Fruit fly (Drosophila melanogaster): ENCODE results near the gene CG7330.

The CG7330 gene

DNA sequence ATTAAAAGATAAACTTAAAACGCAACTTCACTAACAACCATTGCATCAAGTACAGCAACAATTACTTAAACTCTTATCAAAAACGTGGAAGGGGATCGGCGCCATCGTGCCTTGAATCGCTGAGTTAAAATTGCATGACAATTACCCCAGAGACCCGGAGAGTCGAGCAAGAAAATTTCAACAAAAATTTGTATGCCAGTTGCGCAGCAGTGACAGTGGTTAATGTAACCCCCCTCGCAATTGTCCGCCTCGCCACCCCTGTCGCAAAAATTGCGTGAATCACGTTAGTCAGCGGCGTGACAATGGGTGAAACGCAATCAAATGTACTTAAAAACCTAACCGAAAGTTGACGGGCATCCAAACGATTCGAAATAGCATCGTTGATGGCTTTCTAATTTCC lies 49.0 kb upstream of the CG7330 start (continued):
- TF ChIP-seq eg (GFP tag; IDR thresholded peaks at IDR 0.05), result peak; percentile 43; the same call in 1 of the 3 replicates
- no peak for TF ChIP-seq CG11902 (GFP tag; optimal IDR thresholded peaks at IDR 0.05)
- TF ChIP-seq Ets21C (GFP tag; optimal IDR thresholded peaks at IDR 0.05), result no peak
- TF ChIP-seq CG10631 (GFP tag; optimal IDR thresholded peaks at IDR 0.05), result no peak
- TF ChIP-seq achi (GFP tag; optimal IDR thresholded peaks at IDR 0.05), result peak; percentile 26
- peak; percentile 16 for TF ChIP-seq Sox14 (GFP tag; optimal IDR thresholded peaks at IDR 0.05)
- no peak for TF ChIP-seq CG8632 (GFP tag; optimal IDR thresholded peaks at IDR 0.05)
- TF ChIP-seq cyc (GFP tag; optimal IDR thresholded peaks at IDR 0.05), result peak; percentile 31
- TF ChIP-seq CG10669 (GFP tag; optimal IDR thresholded peaks at IDR 0.05), result no peak
- no peak for TF ChIP-seq CG16779 (tag; optimal IDR thresholded peaks at IDR 0.05)
- no peak for TF ChIP-seq dac (GFP tag; optimal IDR thresholded peaks at IDR 0.05)
- TF ChIP-seq Lpt (GFP tag; optimal IDR thresholded peaks at IDR 0.05), result no peak

DNA sequence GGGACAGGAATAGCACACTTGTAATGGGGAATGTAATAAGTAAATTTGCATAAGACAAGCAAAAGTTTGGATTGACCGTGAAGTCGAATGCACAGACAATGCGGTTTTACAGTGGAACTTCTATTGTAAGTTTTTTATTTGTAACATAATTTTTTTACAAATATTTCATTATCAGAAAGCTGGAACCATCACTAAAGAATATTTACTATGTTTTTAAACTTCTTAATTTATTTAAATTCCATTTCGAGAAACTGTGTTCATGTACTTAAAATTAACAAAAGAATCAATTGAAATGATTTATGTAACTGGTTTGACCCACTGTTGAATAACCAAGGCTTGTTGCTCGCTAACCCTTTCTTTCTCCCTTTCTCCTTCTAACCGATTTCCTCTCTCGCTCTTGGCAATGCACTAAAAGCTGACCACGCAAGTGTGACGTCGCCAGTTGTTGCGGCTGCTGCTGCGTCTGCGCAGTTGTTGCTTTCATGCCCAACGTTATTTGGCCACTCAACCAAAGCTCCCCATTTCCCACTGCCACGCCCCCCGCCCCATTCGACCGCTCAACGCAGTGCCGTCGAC lies 47.2 kb upstream of the CG7330 start:
- TF ChIP-seq fd85E (GFP tag; optimal IDR thresholded peaks at IDR 0.05), result no peak
- TF ChIP-seq CG8319 (GFP tag; optimal IDR thresholded peaks at IDR 0.05), result no peak
- TF ChIP-seq CG6808 (GFP tag; optimal IDR thresholded peaks at IDR 0.05), result no peak
- peak; percentile 37 for TF ChIP-seq cyc (GFP tag; optimal IDR thresholded peaks at IDR 0.05)
- no peak for TF ChIP-seq CG6792 (GFP tag; optimal IDR thresholded peaks at IDR 0.05)
- peak; percentile 3 for TF ChIP-seq CG3032 (tag; optimal IDR thresholded peaks at IDR 0.05)
- peak; percentile 59 for TF ChIP-seq Met (GFP tag; optimal IDR thresholded peaks at IDR 0.05)
- peak; percentile 23 for TF ChIP-seq Hr39 (GFP tag; optimal IDR thresholded peaks at IDR 0.05)
- TF ChIP-seq CG32006 (GFP tag; optimal IDR thresholded peaks at IDR 0.05), result peak; percentile 11
- TF ChIP-seq CG16779 (tag; optimal IDR thresholded peaks at IDR 0.05), result no peak
- peak; percentile 14 for TF ChIP-seq CG6854 (GFP tag; optimal IDR thresholded peaks at IDR 0.05)
- TF ChIP-seq CG1621 (tag; optimal IDR thresholded peaks at IDR 0.05), result no peak
- peak; percentile 26 for TF ChIP-seq pdm3 (GFP tag; optimal IDR thresholded peaks at IDR 0.05)
- peak; percentile 46; the same call in 1 of the 3 replicates for TF ChIP-seq CG8119 (GFP tag; IDR thresholded peaks at IDR 0.05)
- TF ChIP-seq CG7368 (GFP tag; optimal IDR thresholded peaks at IDR 0.05), result no peak
- TF ChIP-seq CG6276 (GFP tag; optimal IDR thresholded peaks at IDR 0.05), result peak; percentile 20
- peak; percentile 20 for TF ChIP-seq CG31627 (GFP tag; optimal IDR thresholded peaks at IDR 0.05)
- TF ChIP-seq Lpt (GFP tag; optimal IDR thresholded peaks at IDR 0.05), result no peak
- TF ChIP-seq dsx (GFP tag; optimal IDR thresholded peaks at IDR 0.05; ENCODE audit: poor library complexity, severe bottlenecking), result no peak
- TF ChIP-seq lz (GFP tag; optimal IDR thresholded peaks at IDR 0.05), result peak; percentile 50
- TF ChIP-seq CG10669 (GFP tag; optimal IDR thresholded peaks at IDR 0.05), result no peak
- TF ChIP-seq CG10631 (GFP tag; optimal IDR thresholded peaks at IDR 0.05), result peak; percentile 7
- TF ChIP-seq achi (GFP tag; optimal IDR thresholded peaks at IDR 0.05), result peak; percentile 30
- TF ChIP-seq OdsH (GFP tag; optimal IDR thresholded peaks at IDR 0.05), result peak; percentile 9
- TF ChIP-seq CG34406 (GFP tag; optimal IDR thresholded peaks at IDR 0.05), result peak; percentile 8
- peak; percentile 6 for TF ChIP-seq Ets96B (tag; optimal IDR thresholded peaks at IDR 0.05)
- TF ChIP-seq Hr4 (GFP tag; optimal IDR thresholded peaks at IDR 0.05), result peak; percentile 20
- no peak for TF ChIP-seq CG11294 (GFP tag; IDR thresholded peaks at IDR 0.05)
- no peak for TF ChIP-seq Eip93F (GFP tag; optimal IDR thresholded peaks at IDR 0.05)
- TF ChIP-seq topi (GFP tag; optimal IDR thresholded peaks at IDR 0.05), result peak; percentile 26
- peak; percentile 50 for TF ChIP-seq esn (GFP tag; optimal IDR thresholded peaks at IDR 0.05)
- no peak for TF ChIP-seq eg (GFP tag; IDR thresholded peaks at IDR 0.05)
- TF ChIP-seq ss (GFP tag; optimal IDR thresholded peaks at IDR 0.05), result no peak
- no peak for TF ChIP-seq Hr38 (GFP tag; optimal IDR thresholded peaks at IDR 0.05)
- TF ChIP-seq CG11902 (GFP tag; optimal IDR thresholded peaks at IDR 0.05), result no peak
- TF ChIP-seq dac (GFP tag; optimal IDR thresholded peaks at IDR 0.05), result no peak
- TF ChIP-seq CG8632 (GFP tag; optimal IDR thresholded peaks at IDR 0.05), result no peak
- TF ChIP-seq fd59A (GFP tag; optimal IDR thresholded peaks at IDR 0.05), result no peak
- no peak for TF ChIP-seq Gug (GFP tag; IDR thresholded peaks at IDR 0.05)
- peak; percentile 1 for TF ChIP-seq net (GFP tag; optimal IDR thresholded peaks at IDR 0.05)
- peak; percentile 20 for TF ChIP-seq Blimp-1 (GFP tag; optimal IDR thresholded peaks at IDR 0.05)
- peak; percentile 65 for TF ChIP-seq Smox (GFP tag; optimal IDR thresholded peaks at IDR 0.05)
- no peak for TF ChIP-seq CG3919 (GFP tag; optimal IDR thresholded peaks at IDR 0.05)
- no peak for TF ChIP-seq CG11762 (GFP tag; optimal IDR thresholded peaks at IDR 0.05; ENCODE audit: insufficient read depth)
- no peak for TF ChIP-seq salr (GFP tag; optimal IDR thresholded peaks at IDR 0.05)
- TF ChIP-seq Sox102F (GFP tag; optimal IDR thresholded peaks at IDR 0.05), result peak; percentile 51
